Worm (Caenorhabditis elegans) whole organism, L1 larva: Measurements from ENCODE around the gene Y41D4A.7.

Experiments used
- C04F5.9 ChIP-seq: sonication (generic microtip); optimal IDR thresholded peaks from 2 replicates; lab custom pipeline; 2016; ENCODE audit warnings: missing genetic modification characterization, missing compliant biosample characterization
- C16A3.4 ChIP-seq: fragments of 150-350 bp; optimal IDR thresholded peaks from 2 replicates; lab custom pipeline; 2014; ENCODE audit warnings: missing biosample characterization, missing genetic modification characterization
- Y116A8C.19 ChIP-seq: sonication (generic microtip); optimal IDR thresholded peaks from 2 replicates; lab custom pipeline; 2016; ENCODE audit warnings: missing compliant biosample characterization, missing genetic modification characterization, borderline replicate concordance
- blmp-1 ChIP-seq: fragments of 150-350 bp; optimal IDR thresholded peaks from 2 replicates; lab custom pipeline; 2014; ENCODE audit warnings: missing biosample characterization, missing genetic modification characterization
- ceh-8 ChIP-seq: fragments of 200-800 bp; sonication (Bioruptor generic); optimal IDR thresholded peaks from 2 replicates; lab custom pipeline; 2018; ENCODE audit warnings: mild to moderate bottlenecking, missing genetic modification characterization, moderate library complexity, missing compliant biosample characterization
- ceh-82 ChIP-seq, 3 experiments: fragments of 150-350 bp in 1 of 3; sonication (generic microtip) in 2 of 3; optimal IDR thresholded peaks; 2 replicates each; lab custom pipeline; 2014 to 2017; ENCODE audit warnings: missing biosample characterization in 3 of 3, missing genetic modification characterization in 3 of 3
- ceh-88 ChIP-seq: fragments of 200-800 bp; sonication (Bioruptor generic); IDR thresholded peaks from 2 replicates; pipeline ENCODE4 v1.3.6; 2022; ENCODE audit warnings: missing genetic modification characterization, missing compliant biosample characterization
- dpl-1 ChIP-seq, 3 experiments: fragments of 150-350 bp in 2 of 3; sonication (generic microtip) in 1 of 3; optimal IDR thresholded peaks; 2 replicates each; lab custom pipeline; 2014 to 2017; ENCODE audit warnings: missing biosample characterization in 3 of 3, missing genetic modification characterization in 3 of 3, missing genetic modification reagents in 3 of 3
- dsc-1 ChIP-seq: sonication (generic microtip); optimal IDR thresholded peaks from 2 replicates; lab custom pipeline; 2016; ENCODE audit warnings: mild to moderate bottlenecking, missing genetic modification characterization, missing compliant biosample characterization
- efl-1 ChIP-seq, 4 experiments: fragments of 150-350 bp; optimal IDR thresholded peaks in 3 of 4; peaks in 1 of 4; 1 replicate in 1 of 4; 2 replicates in 3 of 4; lab custom pipeline; 2014; ENCODE audit warnings: missing biosample characterization in 2 of 4, missing genetic modification characterization in 2 of 4, missing genetic modification reagents in 2 of 4
- efl-3 ChIP-seq: fragments of 200-800 bp; sonication (Bioruptor generic); optimal IDR thresholded peaks from 2 replicates; lab custom pipeline; 2018; ENCODE audit warnings: mild to moderate bottlenecking, missing genetic modification characterization, missing compliant biosample characterization
- egl-13 ChIP-seq: sonication (generic microtip); optimal IDR thresholded peaks from 2 replicates; lab custom pipeline; 2016; ENCODE audit warnings: missing genotype, missing genetic modification reagents, missing genetic modification characterization, missing compliant biosample characterization
- elt-2 ChIP-seq: sonication (generic microtip); optimal IDR thresholded peaks from 2 replicates; lab custom pipeline; 2016; ENCODE audit warnings: missing genetic modification characterization, mild to moderate bottlenecking, inconsistent platforms, missing compliant biosample characterization, missing genetic modification reagents
- ets-5 ChIP-seq: fragments of 200-800 bp; sonication (Bioruptor generic); IDR thresholded peaks from 2 replicates; pipeline ENCODE4 v1.3.6; 2022; ENCODE audit warnings: missing genetic modification characterization, missing compliant biosample characterization
- fkh-10 ChIP-seq: sonication (generic microtip); optimal IDR thresholded peaks from 2 replicates; lab custom pipeline; 2017; ENCODE audit warnings: missing biosample characterization, missing genetic modification reagents, missing genetic modification characterization
- fkh-8 ChIP-seq: sonication (generic microtip); optimal IDR thresholded peaks from 2 replicates; lab custom pipeline; 2016; ENCODE audit warnings: mild to moderate bottlenecking, missing genetic modification characterization, missing compliant biosample characterization
- isw-1 ChIP-seq: fragments of 200-800 bp; sonication (Bioruptor generic); IDR thresholded peaks from 2 replicates; pipeline ENCODE4 v1.3.6; 2022; ENCODE audit warnings: missing genetic modification characterization, missing compliant biosample characterization
- lin-14 ChIP-seq: fragments of 200-800 bp; sonication (Bioruptor generic); optimal IDR thresholded peaks from 2 replicates; lab custom pipeline; 2018; ENCODE audit warnings: mild to moderate bottlenecking, missing genetic modification characterization, moderate library complexity, missing compliant biosample characterization
- lin-15B ChIP-seq: fragments of 150-350 bp; sonication (generic microtip); optimal IDR thresholded peaks from 3 replicates; lab custom pipeline; 2014; ENCODE audit warnings: missing biosample characterization, missing genetic modification characterization
- lin-35 ChIP-seq, 2 experiments: fragments of 150-350 bp; optimal IDR thresholded peaks; 2 replicates each; lab custom pipeline; 2014; ENCODE audit warnings: missing biosample characterization in 2 of 2, missing genetic modification characterization in 2 of 2, missing genetic modification reagents in 2 of 2
- lsy-2 ChIP-seq, 2 experiments: fragments of 150-350 bp; optimal IDR thresholded peaks; 2 replicates each; lab custom pipeline; 2014; ENCODE audit warnings: missing biosample characterization in 2 of 2, missing genetic modification characterization in 2 of 2
- mab-9 ChIP-seq: fragments of 200-800 bp; sonication (Bioruptor generic); IDR thresholded peaks from 2 replicates; pipeline ENCODE4 v1.3.6; 2022; ENCODE audit warnings: missing genetic modification reagents, missing genetic modification characterization, missing compliant biosample characterization
- mep-1 ChIP-seq: fragments of 150-350 bp; optimal IDR thresholded peaks from 2 replicates; lab custom pipeline; 2014; ENCODE audit warnings: missing biosample characterization, missing genetic modification characterization
- nhr-12 ChIP-seq: sonication (generic microtip); optimal IDR thresholded peaks from 2 replicates; lab custom pipeline; 2017; ENCODE audit warnings: missing biosample characterization, missing genetic modification characterization
- nhr-237 ChIP-seq: fragments of 150-350 bp; optimal IDR thresholded peaks from 2 replicates; lab custom pipeline; 2014; ENCODE audit warnings: missing biosample characterization, missing genetic modification characterization
- nhr-28 ChIP-seq: fragments of 150-350 bp; optimal IDR thresholded peaks from 2 replicates; lab custom pipeline; 2014; ENCODE audit warnings: missing biosample characterization, missing genetic modification characterization
- nhr-47 ChIP-seq: sonication (generic microtip); optimal IDR thresholded peaks from 2 replicates; lab custom pipeline; 2016; ENCODE audit warnings: mild to moderate bottlenecking, missing genetic modification characterization, moderate library complexity, missing compliant biosample characterization
- nhr-71 ChIP-seq: sonication (generic microtip); optimal IDR thresholded peaks from 2 replicates; lab custom pipeline; 2016; ENCODE audit warnings: mild to moderate bottlenecking, missing genetic modification characterization, moderate library complexity, missing compliant biosample characterization
- nhr-90 ChIP-seq: sonication (generic microtip); optimal IDR thresholded peaks from 2 replicates; lab custom pipeline; 2016; ENCODE audit warnings: mild to moderate bottlenecking, missing genetic modification characterization, missing compliant biosample characterization; ENCODE audit not compliant: poor library complexity
- pax-3 ChIP-seq: fragments of 200-800 bp; sonication (Bioruptor generic); optimal IDR thresholded peaks from 2 replicates; lab custom pipeline; 2018; ENCODE audit warnings: mild to moderate bottlenecking, missing genetic modification characterization, moderate library complexity, missing compliant biosample characterization
- rnt-1 ChIP-seq: sonication (generic microtip); optimal IDR thresholded peaks from 2 replicates; lab custom pipeline; 2016; ENCODE audit warnings: mild to moderate bottlenecking, missing genetic modification characterization, moderate library complexity, missing compliant biosample characterization
- skn-1 ChIP-seq: fragments of 150-350 bp; optimal IDR thresholded peaks from 2 replicates; lab custom pipeline; 2014; ENCODE audit warnings: missing biosample characterization, missing genetic modification characterization
- snpc-4 ChIP-seq: fragments of 150-350 bp; optimal IDR thresholded peaks from 2 replicates; lab custom pipeline; 2014; ENCODE audit warnings: missing biosample characterization, missing genetic modification characterization
- snu-23 ChIP-seq: sonication (generic microtip); optimal IDR thresholded peaks from 2 replicates; lab custom pipeline; 2016; ENCODE audit warnings: missing genetic modification characterization, missing compliant biosample characterization
- sup-37 ChIP-seq: fragments of 200-800 bp; sonication (Bioruptor generic); optimal IDR thresholded peaks from 2 replicates; lab custom pipeline; 2018; ENCODE audit warnings: mild to moderate bottlenecking, missing genetic modification characterization, missing compliant biosample characterization
- swsn-7 ChIP-seq: sonication (generic microtip); optimal IDR thresholded peaks from 2 replicates; lab custom pipeline; 2016; ENCODE audit warnings: missing genetic modification characterization, missing compliant biosample characterization
- tbx-2 ChIP-seq: sonication (generic microtip); optimal IDR thresholded peaks from 2 replicates; lab custom pipeline; 2016; ENCODE audit warnings: missing genetic modification characterization, missing compliant biosample characterization
- tlp-1 ChIP-seq: fragments of 150-350 bp; optimal IDR thresholded peaks from 2 replicates; lab custom pipeline; 2014; ENCODE audit warnings: missing biosample characterization, missing genetic modification characterization
- unc-130 ChIP-seq: fragments of 150-350 bp; optimal IDR thresholded peaks from 2 replicates; lab custom pipeline; 2017; ENCODE audit warnings: missing biosample characterization, missing genetic modification characterization, inconsistent platforms
- unc-86 ChIP-seq: sonication (generic microtip); optimal IDR thresholded peaks from 2 replicates; lab custom pipeline; 2016; ENCODE audit warnings: missing genetic modification characterization, missing compliant biosample characterization
- xbp-1 ChIP-seq: sonication (generic microtip); optimal IDR thresholded peaks from 2 replicates; lab custom pipeline; 2016; ENCODE audit warnings: missing genetic modification characterization, missing compliant biosample characterization
- zag-1 ChIP-seq: fragments of 150-350 bp; optimal IDR thresholded peaks from 2 replicates; lab custom pipeline; 2014; ENCODE audit warnings: missing biosample characterization, missing genetic modification characterization
- ztf-11 ChIP-seq, 2 experiments: sonication (generic microtip); optimal IDR thresholded peaks; 2 replicates each; lab custom pipeline; 2016 to 2017; ENCODE audit warnings: missing genetic modification characterization in 2 of 2, missing biosample characterization in 1 of 2, missing compliant biosample characterization in 1 of 2
- ztf-4 ChIP-seq: fragments of 150-350 bp; optimal IDR thresholded peaks from 2 replicates; lab custom pipeline; 2014; ENCODE audit warnings: missing biosample characterization, missing genetic modification characterization

Y41D4A.7 gene

ce11 chrIV:1771843-1772242 is 10.5 kb upstream of the Y41D4A.7 start, which contains the start of gene Y41D4A.1:
Gene Y41D4A.1 (plus strand): TSS chrIV:1772143.
- TF ChIP-seq efl-1 (optimal IDR thresholded peaks at IDR 0.05; lab: Kevin White, UChicago) (no peak), efl-1 (GFP tag; optimal IDR thresholded peaks at IDR 0.05 in 1 of 2; lab: Kevin White, UChicago) (peak in 1 of 2 experiments; percentile 9), snu-23 (GFP tag; lab: Kevin White, UChicago) (no peak)
- TF ChIP-seq, all 84 proteins: peak for 1

DNA sequence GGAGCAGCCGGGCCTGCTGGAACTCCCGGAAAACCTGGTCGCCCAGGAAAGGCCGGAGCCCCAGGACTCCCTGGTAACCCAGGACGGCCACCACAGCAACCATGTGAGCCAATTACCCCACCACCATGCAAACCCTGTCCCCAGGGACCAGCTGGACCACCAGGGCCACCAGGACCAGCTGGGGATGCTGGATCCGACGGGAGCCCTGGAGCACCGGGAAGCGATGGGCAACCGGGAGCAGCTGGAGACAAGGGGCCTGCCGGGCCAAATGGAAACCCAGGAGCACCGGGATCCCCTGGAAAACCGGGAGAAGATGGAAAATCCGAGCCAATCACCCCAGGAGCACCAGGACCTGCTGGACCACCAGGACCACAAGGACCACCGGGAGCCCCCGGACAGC is 7.7 kb upstream of the Y41D4A.7 start:
- TF ChIP-seq blmp-1 (tag; lab: Kevin White, UChicago) (no peak), ceh-8 (peak; percentile 71), ets-5 (GFP tag; lab: Robert Waterston, UW) (0 out of 2 replicates have a peak, but pooled peaks have one; percentile 41)

DNA sequence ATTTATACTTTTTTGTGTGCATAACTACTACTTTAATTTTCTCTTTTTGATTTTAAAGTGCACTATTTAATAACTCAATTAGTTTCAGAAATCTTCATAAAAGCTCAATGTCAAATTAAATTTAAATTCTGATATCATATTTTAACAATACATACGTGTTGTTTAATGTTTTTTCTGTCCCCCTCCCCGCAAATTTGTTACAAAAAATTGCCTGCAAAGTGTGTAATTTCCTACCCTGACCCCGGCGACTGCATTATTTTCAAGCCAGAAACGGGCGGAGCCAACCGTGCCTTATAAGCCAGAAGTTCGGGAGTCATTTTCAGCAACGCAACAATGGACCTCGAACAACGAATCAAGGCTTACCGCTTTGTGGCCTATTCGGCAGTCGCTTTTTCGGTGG is 6.9 kb upstream of the Y41D4A.7 start, which contains the start of gene col-108:
TSS of gene col-108 (plus strand) at position 301 of the 400 bp plus-strand sequence.
- TF ChIP-seq rnt-1 (no peak), unc-130 (no peak), C04F5.9 (tag; lab: Kevin White, UChicago) (no peak), zag-1 (tag; lab: Kevin White, UChicago) (no peak), nhr-12 (tag; lab: Kevin White, UChicago) (no peak), ztf-11 (tag; optimal IDR thresholded peaks at IDR 0.05; lab: Kevin White, UChicago) (no peak), snu-23 (GFP tag; lab: Kevin White, UChicago) (no peak), ztf-4 (tag; lab: Kevin White, UChicago) (no peak), nhr-28 (tag; lab: Kevin White, UChicago) (no peak), skn-1 (tag; lab: Kevin White, UChicago) (no peak), egl-13 (no peak), swsn-7 (tag; lab: Kevin White, UChicago) (no peak), Y116A8C.19 (tag; lab: Kevin White, UChicago) (no peak), C16A3.4 (no peak)

- TF ChIP-seq nhr-47 (tag; lab: Kevin White, UChicago) (peak; percentile 55), fkh-10 (GFP tag; lab: Kevin White, UChicago) (peak; percentile 41), tbx-2 (tag; lab: Kevin White, UChicago) (peak; percentile 46), C16A3.4 (no peak), ceh-82 (tag; optimal IDR thresholded peaks at IDR 0.05; lab: Kevin White, UChicago) (peak in 2 of 3 experiments; percentile 16 to 30), sup-37 (no peak), Y116A8C.19 (tag; lab: Kevin White, UChicago) (no peak), lsy-2 (tag; optimal IDR thresholded peaks at IDR 0.05; lab: Kevin White, UChicago) (peak; percentile 3 to 36), snu-23 (GFP tag; lab: Kevin White, UChicago) (peak; percentile 27), isw-1 (GFP tag; lab: Robert Waterston, UW) (no peak), lin-14 (GFP tag; lab: Kevin White, UChicago) (peak; percentile 94), zag-1 (tag; lab: Kevin White, UChicago) (no peak), nhr-12 (tag; lab: Kevin White, UChicago) (no peak), nhr-90 (no peak), nhr-71 (peak; percentile 63), ceh-88 (GFP tag; lab: Robert Waterston, UW) (no peak), swsn-7 (tag; lab: Kevin White, UChicago) (peak; percentile 33), nhr-28 (tag; lab: Kevin White, UChicago) (no peak), unc-130 (no peak), tlp-1 (no peak), mep-1 (tag; lab: Kevin White, UChicago) (peak; percentile 23), dsc-1 (no peak), fkh-8 (tag; lab: Kevin White, UChicago) (no peak), egl-13 (peak; percentile 21), efl-3 (GFP tag; lab: Kevin White, UChicago) (no peak), snpc-4 (no peak), nhr-237 (tag; lab: Kevin White, UChicago) (no peak), xbp-1 (tag; lab: Kevin White, UChicago) (peak; percentile 22), dpl-1 (GFP tag; optimal IDR thresholded peaks at IDR 0.05; lab: Kevin White, UChicago) (no peak), ceh-8 (peak; percentile 31), pax-3 (tag; lab: Kevin White, UChicago) (no peak), unc-86 (tag; lab: Kevin White, UChicago) (no peak), lin-35 (GFP tag; optimal IDR thresholded peaks at IDR 0.05; lab: Kevin White, UChicago) (peak in 1 of 2 experiments; percentile 5), efl-1 (optimal IDR thresholded peaks at IDR 0.05; lab: Kevin White, UChicago) (no peak), efl-1 (GFP tag; optimal IDR thresholded peaks at IDR 0.05 in 1 of 2; lab: Kevin White, UChicago) (no peak), lin-15B (no peak), rnt-1 (no peak), elt-2 (tag; lab: Kevin White, UChicago) (no peak), mab-9 (no peak)
Measured at ce11 chrIV:1765954-1766353, 4.6 kb upstream of the Y41D4A.7 start.
